Fruit fly (Drosophila melanogaster) whole organism, embryonic: ENCODE data around the gene CG45545.

Source experiments
- CG15696 ChIP-seq: fragments of 200-800 bp; sonication (Bioruptor generic); optimal IDR thresholded peaks from 2 replicates; lab custom pipeline; 2019; ENCODE audit warnings: missing biosample characterization, mild to moderate bottlenecking, missing genetic modification characterization, moderate library complexity
- CG16779 ChIP-seq: fragments of 200-800 bp; sonication (Bioruptor generic); IDR thresholded peaks from 2 replicates; pipeline ENCODE4 v1.3.6; 2022; ENCODE audit warnings: missing biosample characterization, missing genetic modification characterization
- CG31388 ChIP-seq: fragments of 200-800 bp; sonication (Bioruptor generic); optimal IDR thresholded peaks from 2 replicates; lab custom pipeline; 2016; ENCODE audit warnings: missing biosample characterization, missing genetic modification characterization
- Dfd ChIP-seq, 2 experiments: fragments of >200 bp; optimal IDR thresholded peaks; 2 replicates each; lab custom pipeline; 2017; ENCODE audit warnings: missing biosample characterization in 2 of 2, missing genetic modification characterization in 2 of 2
- Hsf ChIP-seq: fragments of 200-800 bp; sonication (Bioruptor generic); optimal IDR thresholded peaks from 3 replicates; lab custom pipeline; 2016; ENCODE audit warnings: missing biosample characterization, missing genetic modification characterization

- no peak for TF ChIP-seq CG31388
- TF ChIP-seq Hsf (GFP tag; lab: Kevin White, UChicago) = no peak
- TF ChIP-seq Dfd (GFP tag; optimal IDR thresholded peaks at IDR 0.05; lab: Kevin White, UChicago) = no peak
- no peak for TF ChIP-seq CG15696 (tag; lab: Kevin White, UChicago)
- TF ChIP-seq CG16779 (GFP tag; lab: Robert Waterston, UW) = no peak
Measured at dm6 chr3R:7514232-7514863, 37.5 kb upstream of the CG45545 start.
